Worm (Caenorhabditis elegans) whole organism, L4 larva: ENCODE measurements around the gene rps-28.

Experiments
- F26F4.8 ChIP-seq: fragments of 200-800 bp; sonication (Bioruptor generic); conservative IDR thresholded peaks from 2 replicates; pipeline ENCODE4 v1.3.6; 2022; ENCODE audit warnings: missing genetic modification characterization, missing compliant biosample characterization
- F49E8.2 ChIP-seq: sonication (generic microtip); optimal IDR thresholded peaks from 2 replicates; lab custom pipeline; 2016; ENCODE audit warnings: missing compliant biosample characterization, mild to moderate bottlenecking, missing genetic modification characterization, borderline replicate concordance
- ZK337.2 ChIP-seq: fragments of 200-800 bp; sonication (Bioruptor generic); IDR thresholded peaks from 2 replicates; pipeline ENCODE4 v1.3.6; 2022; ENCODE audit warnings: missing genetic modification reagents, missing genetic modification characterization, missing compliant biosample characterization
- ZK546.5 ChIP-seq, 2 experiments: sonication (generic microtip); optimal IDR thresholded peaks; 2 replicates each; lab custom pipeline; 2017; ENCODE audit warnings: missing biosample characterization in 2 of 2, missing genetic modification characterization in 2 of 2
- aha-1 ChIP-seq: fragments of 150-350 bp; peaks from one replicate; lab custom pipeline; 2014; ENCODE audit warnings: missing biosample characterization, missing genetic modification characterization
- aly-2 ChIP-seq: sonication (generic microtip); optimal IDR thresholded peaks from 2 replicates; lab custom pipeline; 2018; ENCODE audit warnings: missing biosample characterization, missing genetic modification characterization
- ama-1 ChIP-seq: fragments of 150-350 bp; optimal IDR thresholded peaks from 2 replicates; lab custom pipeline; 2014; ENCODE audit warnings: inconsistent platforms, mixed read lengths
- ceh-20 ChIP-seq: fragments of 200-800 bp; sonication (Bioruptor generic); IDR thresholded peaks from 2 replicates; pipeline ENCODE4 v1.3.6; 2022; ENCODE audit warnings: missing genetic modification reagents, missing genetic modification characterization, missing compliant biosample characterization
- ceh-44 ChIP-seq: fragments of 200-800 bp; sonication (Bioruptor generic); IDR thresholded peaks from 2 replicates; pipeline ENCODE4 v1.3.6; 2022; ENCODE audit warnings: missing genetic modification reagents, missing genetic modification characterization, missing compliant biosample characterization
- ceh-82 ChIP-seq: sonication (generic microtip); optimal IDR thresholded peaks from 2 replicates; lab custom pipeline; 2017; ENCODE audit warnings: missing biosample characterization, missing genetic modification characterization
- dmd-9 ChIP-seq: fragments of 200-800 bp; sonication (Bioruptor generic); IDR thresholded peaks from 2 replicates; pipeline ENCODE4 v1.3.6; 2022; ENCODE audit warnings: missing genetic modification reagents, missing genetic modification characterization, missing compliant biosample characterization
- duxl-1 ChIP-seq: sonication (generic microtip); optimal IDR thresholded peaks from 2 replicates; lab custom pipeline; 2016; ENCODE audit warnings: mild to moderate bottlenecking, missing genetic modification characterization, moderate library complexity, missing compliant biosample characterization; ENCODE audit not compliant: poor library complexity
- egl-43 ChIP-seq: fragments of 200-800 bp; sonication (Bioruptor generic); IDR thresholded peaks from 2 replicates; pipeline ENCODE4 v1.3.6; 2022; ENCODE audit warnings: missing genetic modification reagents, missing genetic modification characterization, missing compliant biosample characterization
- fkh-10 ChIP-seq: fragments of 150-350 bp; optimal IDR thresholded peaks from 2 replicates; lab custom pipeline; 2014; ENCODE audit warnings: missing biosample characterization, missing genetic modification reagents, missing genetic modification characterization
- gei-8 ChIP-seq: fragments of 200-800 bp; sonication (Bioruptor generic); optimal IDR thresholded peaks from 2 replicates; lab custom pipeline; 2018; ENCODE audit warnings: mild to moderate bottlenecking, missing genetic modification characterization, missing compliant biosample characterization
- hlh-11 ChIP-seq: fragments of 200-800 bp; sonication (Bioruptor generic); optimal IDR thresholded peaks from 2 replicates; lab custom pipeline; 2018; ENCODE audit warnings: mild to moderate bottlenecking, missing genetic modification characterization, missing compliant biosample characterization
- hlh-30 ChIP-seq: sonication (generic microtip); optimal IDR thresholded peaks from 2 replicates; lab custom pipeline; 2017; ENCODE audit warnings: antibody characterized with exemption, mild to moderate bottlenecking, missing genetic modification characterization, missing compliant biosample characterization; ENCODE audit not compliant: insufficient read depth
- jun-1 ChIP-seq: fragments of 150-350 bp; optimal IDR thresholded peaks from 2 replicates; lab custom pipeline; 2014; ENCODE audit warnings: missing biosample characterization, missing genetic modification reagents, missing genetic modification characterization
- lin-1 ChIP-seq: fragments of 200-800 bp; sonication (Bioruptor generic); IDR thresholded peaks from 2 replicates; pipeline ENCODE4 v1.3.6; 2022; ENCODE audit warnings: missing genetic modification reagents, missing genetic modification characterization, missing compliant biosample characterization
- lin-15B ChIP-seq: fragments of 150-350 bp; sonication (generic microtip); optimal IDR thresholded peaks from 3 replicates; lab custom pipeline; 2014; ENCODE audit warnings: missing biosample characterization, missing genetic modification characterization
- lin-29 ChIP-seq: fragments of 200-800 bp; sonication (Bioruptor generic); IDR thresholded peaks from 2 replicates; pipeline ENCODE4 v1.3.6; 2022; ENCODE audit warnings: missing genetic modification reagents, missing genetic modification characterization, missing compliant biosample characterization
- madf-5 ChIP-seq, 2 experiments: fragments of 200-800 bp; sonication (Bioruptor generic); IDR thresholded peaks; 2 replicates each; pipeline ENCODE4 v1.3.6; 2022; ENCODE audit warnings: missing compliant biosample characterization in 2 of 2, missing genetic modification characterization in 2 of 2
- madf-9 ChIP-seq: fragments of 200-800 bp; sonication (Bioruptor generic); conservative IDR thresholded peaks from 2 replicates; pipeline ENCODE4 v1.3.6; 2022; ENCODE audit warnings: missing genetic modification reagents, missing genetic modification characterization, missing compliant biosample characterization
- mdl-1 ChIP-seq, 2 experiments: fragments of 150-350 bp in 1 of 2; sonication (generic microtip) in 1 of 2; optimal IDR thresholded peaks; 2 replicates each; lab custom pipeline; 2014 to 2017; ENCODE audit warnings: missing biosample characterization in 2 of 2, missing genetic modification characterization in 2 of 2
- nhr-102 ChIP-seq: sonication (generic microtip); optimal IDR thresholded peaks from 2 replicates; lab custom pipeline; 2016; ENCODE audit warnings: mild to moderate bottlenecking, missing genetic modification characterization, moderate library complexity, missing compliant biosample characterization
- nhr-11 ChIP-seq: fragments of 150-350 bp; optimal IDR thresholded peaks from 2 replicates; lab custom pipeline; 2014; ENCODE audit warnings: missing biosample characterization, missing genetic modification characterization
- nhr-111 ChIP-seq: fragments of 200-800 bp; sonication (Bioruptor generic); optimal IDR thresholded peaks from 2 replicates; lab custom pipeline; 2018; ENCODE audit warnings: mild to moderate bottlenecking, missing genetic modification characterization, missing compliant biosample characterization
- nhr-237 ChIP-seq: sonication (generic microtip); optimal IDR thresholded peaks from 2 replicates; lab custom pipeline; 2017; ENCODE audit warnings: missing biosample characterization, missing genetic modification characterization
- nhr-25 ChIP-seq: sonication (generic microtip); optimal IDR thresholded peaks from 2 replicates; lab custom pipeline; 2017; ENCODE audit warnings: missing genetic modification characterization, mild to moderate bottlenecking, missing compliant biosample characterization, antibody characterized with exemption, moderate library complexity, borderline replicate concordance; ENCODE audit not compliant: insufficient read depth
- nhr-28 ChIP-seq: fragments of 150-350 bp; optimal IDR thresholded peaks from 2 replicates; lab custom pipeline; 2014; ENCODE audit warnings: missing biosample characterization, missing genetic modification characterization
- nhr-41 ChIP-seq: fragments of 200-800 bp; sonication (Bioruptor generic); IDR thresholded peaks from 2 replicates; pipeline ENCODE4 v1.3.6; 2022; ENCODE audit warnings: missing genetic modification reagents, missing genetic modification characterization, missing compliant biosample characterization
- nhr-76 ChIP-seq: fragments of 150-350 bp; optimal IDR thresholded peaks from 2 replicates; lab custom pipeline; 2014; ENCODE audit warnings: missing biosample characterization, missing genetic modification characterization
- nhr-77 ChIP-seq: fragments of 150-350 bp; optimal IDR thresholded peaks from 2 replicates; lab custom pipeline; 2014; ENCODE audit warnings: missing biosample characterization, missing genetic modification characterization
- pha-4 ChIP-seq, 2 experiments: fragments of 150-350 bp in 1 of 2; fragments of 200-800 bp in 1 of 2; sonication (Bioruptor generic) in 1 of 2; IDR thresholded peaks in 1 of 2; optimal IDR thresholded peaks in 1 of 2; 2 replicates each; pipeline versions ENCODE4 v1.3.6 to Lab custom; 2014 to 2022; ENCODE audit warnings: missing genetic modification characterization in 2 of 2, missing genetic modification reagents in 2 of 2, missing biosample characterization in 1 of 2, missing compliant biosample characterization in 1 of 2
- php-3 ChIP-seq: fragments of 200-800 bp; sonication (Bioruptor generic); IDR thresholded peaks from 2 replicates; pipeline ENCODE4 v1.3.6; 2022; ENCODE audit warnings: missing genetic modification reagents, missing genetic modification characterization, missing compliant biosample characterization
- pqm-1 ChIP-seq: sonication (generic microtip); optimal IDR thresholded peaks from 2 replicates; lab custom pipeline; 2017; ENCODE audit warnings: missing biosample characterization, missing genetic modification characterization
- rbr-2 ChIP-seq: sonication (generic microtip); optimal IDR thresholded peaks from 2 replicates; lab custom pipeline; 2016; ENCODE audit warnings: missing genotype, missing genetic modification characterization, missing compliant biosample characterization
- skn-1 ChIP-seq: fragments of 150-350 bp; optimal IDR thresholded peaks from 2 replicates; lab custom pipeline; 2014; ENCODE audit warnings: missing biosample characterization, missing genetic modification characterization
- snpc-1.2 ChIP-seq: fragments of 200-800 bp; sonication (Bioruptor generic); IDR thresholded peaks from 2 replicates; pipeline ENCODE4 v1.3.6; 2022; ENCODE audit warnings: missing genetic modification reagents, missing genetic modification characterization, missing compliant biosample characterization
- spr-3 ChIP-seq: fragments of 200-800 bp; sonication (Bioruptor generic); optimal IDR thresholded peaks from 2 replicates; lab custom pipeline; 2018; ENCODE audit warnings: mild to moderate bottlenecking, missing genetic modification characterization, missing compliant biosample characterization
- tra-1 ChIP-seq: fragments of 200-800 bp; sonication (Bioruptor generic); IDR thresholded peaks from 2 replicates; pipeline ENCODE4 v1.3.6; 2022; ENCODE audit warnings: missing genetic modification reagents, missing genetic modification characterization, missing compliant biosample characterization
- unc-130 ChIP-seq: sonication (generic microtip); optimal IDR thresholded peaks from 2 replicates; lab custom pipeline; 2016; ENCODE audit warnings: missing genetic modification reagents, missing genetic modification characterization, missing compliant biosample characterization
- unc-39 ChIP-seq: sonication (generic microtip); optimal IDR thresholded peaks from 2 replicates; lab custom pipeline; 2017; ENCODE audit warnings: missing biosample characterization, missing genetic modification characterization
- vab-7 ChIP-seq: fragments of 200-800 bp; sonication (Bioruptor generic); IDR thresholded peaks from 2 replicates; pipeline ENCODE4 v1.3.6; 2022; ENCODE audit warnings: missing genetic modification reagents, missing genetic modification characterization, missing compliant biosample characterization
- zfp-2 ChIP-seq: sonication (generic microtip); optimal IDR thresholded peaks from 2 replicates; lab custom pipeline; 2016; ENCODE audit warnings: mild to moderate bottlenecking, missing genetic modification characterization, missing compliant biosample characterization
- zfp-3 ChIP-seq: fragments of 200-800 bp; sonication (Bioruptor generic); conservative IDR thresholded peaks from 2 replicates; pipeline ENCODE4 v1.3.6; 2022; ENCODE audit warnings: missing genetic modification reagents, missing genetic modification characterization, missing compliant biosample characterization
- zip-11 ChIP-seq: fragments of 200-800 bp; sonication (Bioruptor generic); IDR thresholded peaks from 2 replicates; pipeline ENCODE4 v1.3.6; 2022; ENCODE audit warnings: missing genetic modification characterization, missing compliant biosample characterization
- zip-2 ChIP-seq: fragments of 150-350 bp; optimal IDR thresholded peaks from 2 replicates; lab custom pipeline; 2014; ENCODE audit warnings: missing biosample characterization, missing genetic modification characterization
- ztf-11 ChIP-seq: fragments of 150-350 bp; optimal IDR thresholded peaks from 2 replicates; lab custom pipeline; 2014; ENCODE audit warnings: missing biosample characterization, missing genetic modification characterization

rps-28 gene

ce11 chrIV:1659045-1659741 is at the start of gene rps-28:
Gene rps-28 (plus strand): TSS chrIV:1659691.
- no peak for TF ChIP-seq zip-11 (GFP tag; lab: Robert Waterston, UW)
- peak; percentile 100 for TF ChIP-seq aha-1
- TF ChIP-seq zip-2 (tag; lab: Kevin White, UChicago) = peak; percentile 57
- TF ChIP-seq nhr-41 (GFP tag; lab: Robert Waterston, UW) = no peak
- no peak for TF ChIP-seq ceh-82 (tag; lab: Kevin White, UChicago)
- TF ChIP-seq hlh-30 (tag; lab: Kevin White, UChicago) = peak; percentile 94
- TF ChIP-seq egl-43 (GFP tag; lab: Robert Waterston, UW) = peak; percentile 90
- TF ChIP-seq nhr-76 (tag; lab: Kevin White, UChicago) = no peak
- peak; percentile 97 for TF ChIP-seq unc-130 (GFP tag; lab: Kevin White, UChicago)
- peak; percentile 48 for TF ChIP-seq nhr-237
- TF ChIP-seq ztf-11 (tag; lab: Kevin White, UChicago) = no peak
- TF ChIP-seq nhr-111 (GFP tag; lab: Kevin White, UChicago) = no peak
- TF ChIP-seq duxl-1 (tag; lab: Kevin White, UChicago) = peak; percentile 90
- no peak for TF ChIP-seq skn-1
- TF ChIP-seq pqm-1 = peak; percentile 63
- TF ChIP-seq jun-1 = peak; percentile 75
- TF ChIP-seq fkh-10 (GFP tag; lab: Kevin White, UChicago) = peak; percentile 95
- peak; percentile 89 for TF ChIP-seq F49E8.2 (tag; lab: Kevin White, UChicago)
- TF ChIP-seq snpc-1.2 (GFP tag; lab: Robert Waterston, UW) = peak; percentile 81
- peak; percentile 69; the same call in 1 of the 2 replicates for TF ChIP-seq ZK337.2 (GFP tag; lab: Robert Waterston, UW)
- TF ChIP-seq php-3 = peak; percentile 91
- TF ChIP-seq gei-8 (GFP tag; lab: Kevin White, UChicago) = no peak
- TF ChIP-seq pha-4 (GFP tag; IDR thresholded peaks at IDR 0.05; lab: Robert Waterston, UW) = peak; percentile 86
- TF ChIP-seq pha-4 (tag; optimal IDR thresholded peaks at IDR 0.05; lab: Kevin White, UChicago) = peak; percentile 86
- peak in 1 of 2 experiments; percentile 73 for TF ChIP-seq ZK546.5 (tag; optimal IDR thresholded peaks at IDR 0.05; lab: Kevin White, UChicago)
- TF ChIP-seq unc-39 (tag; lab: Kevin White, UChicago) = no peak
- TF ChIP-seq nhr-25 = peak; percentile 96
- TF ChIP-seq zfp-3 (GFP tag; lab: Robert Waterston, UW) = peak; percentile 88
- peak; percentile 60 for TF ChIP-seq lin-15B
- TF ChIP-seq rbr-2 = peak; percentile 97
- peak; percentile 91 for TF ChIP-seq ceh-20 (GFP tag; lab: Robert Waterston, UW)
- peak; percentile 89 for TF ChIP-seq lin-29
- peak in 1 of 2 experiments; percentile 80 for TF ChIP-seq mdl-1 (tag; optimal IDR thresholded peaks at IDR 0.05; lab: Kevin White, UChicago)
- TF ChIP-seq ama-1 (lab: Kevin White, UChicago) = peak; percentile 84
- peak; percentile 74 for TF ChIP-seq zfp-2 (tag; lab: Kevin White, UChicago)
- TF ChIP-seq nhr-77 (tag; lab: Kevin White, UChicago) = peak; percentile 98
- TF ChIP-seq spr-3 (GFP tag; lab: Kevin White, UChicago) = peak; percentile 86
- TF ChIP-seq F26F4.8 = no peak
- TF ChIP-seq vab-7 (GFP tag; lab: Robert Waterston, UW) = peak; percentile 96
- TF ChIP-seq lin-1 (GFP tag; lab: Robert Waterston, UW) = peak; percentile 90
- TF ChIP-seq dmd-9 (GFP tag; lab: Robert Waterston, UW) = peak; percentile 91
- TF ChIP-seq tra-1 (GFP tag; lab: Robert Waterston, UW) = peak; percentile 93
- 0 out of 4 replicates have a peak, but pooled peaks of 1 of the 2 experiments have one; percentile 64 for TF ChIP-seq madf-5 (GFP tag; IDR thresholded peaks at IDR 0.05; lab: Robert Waterston, UW)
- no peak for TF ChIP-seq aly-2 (tag; lab: Kevin White, UChicago)
- TF ChIP-seq nhr-102 (tag; lab: Kevin White, UChicago) = peak; percentile 87
- peak; percentile 92 for TF ChIP-seq madf-9
- TF ChIP-seq nhr-11 (tag; lab: Kevin White, UChicago) = peak; percentile 94
- TF ChIP-seq ceh-44 (GFP tag; lab: Robert Waterston, UW) = peak; percentile 72; the same call in 1 of the 2 replicates
- TF ChIP-seq nhr-28 (tag; lab: Kevin White, UChicago) = peak; percentile 95
- TF ChIP-seq hlh-11 (tag; lab: Kevin White, UChicago) = peak; percentile 95
